Worm (Caenorhabditis elegans) whole organism, L1 larva: ENCODE data around the gene C01G5.9.

Experiments used
- hpl-2 ChIP-seq: fragments of 150-350 bp; optimal IDR thresholded peaks from 2 replicates; lab custom pipeline; 2014; ENCODE audit warnings: missing biosample characterization, missing genetic modification reagents, missing genetic modification characterization
- nhr-11 ChIP-seq: fragments of 150-350 bp; optimal IDR thresholded peaks from 2 replicates; lab custom pipeline; 2014; ENCODE audit warnings: missing biosample characterization, missing genetic modification characterization

- TF ChIP-seq nhr-11 (tag; lab: Kevin White, UChicago) (no peak), hpl-2 (no peak)
Observed at ce11 chrIV:6473140-6473539, 46.6 kb upstream of the C01G5.9 start, which contains the start of gene Y73B6BL.27.
